Fruit fly (Drosophila melanogaster) whole organism, embryonic: ENCODE results near the gene CG42847.

ENCODE experiments used
- Asciz ChIP-seq: fragments of 200-800 bp; sonication (Bioruptor generic); optimal IDR thresholded peaks from 2 replicates; lab custom pipeline; 2017; ENCODE audit warnings: missing biosample characterization, mild to moderate bottlenecking, missing genetic modification characterization, missing genetic modification reagents
- CG11723 ChIP-seq: fragments of 200-800 bp; sonication (Bioruptor generic); optimal IDR thresholded peaks from 2 replicates; lab custom pipeline; 2017; ENCODE audit warnings: missing biosample characterization, mild to moderate bottlenecking, missing genetic modification characterization
- CG14667 ChIP-seq: fragments of 200-800 bp; sonication (Bioruptor generic); IDR thresholded peaks from 2 replicates; pipeline ENCODE4 v1.3.6; 2022; ENCODE audit warnings: missing biosample characterization, missing genetic modification characterization
- CG16863 ChIP-seq: fragments of 200-800 bp; sonication (Bioruptor generic); optimal IDR thresholded peaks from 3 replicates; lab custom pipeline; 2016; ENCODE audit warnings: missing biosample characterization, missing genetic modification characterization
- CG2129 ChIP-seq: fragments of 200-800 bp; sonication (Bioruptor generic); IDR thresholded peaks from 2 replicates; pipeline ENCODE4 v1.3.6; 2022; ENCODE audit warnings: missing biosample characterization, missing genetic modification characterization; ENCODE audit not compliant: partially characterized antibody
- CG33557 ChIP-seq: fragments of 200-800 bp; sonication (Bioruptor generic); optimal IDR thresholded peaks from 2 replicates; lab custom pipeline; 2019; ENCODE audit warnings: missing biosample characterization, mild to moderate bottlenecking, missing genetic modification characterization, moderate library complexity
- CG3407 ChIP-seq: fragments of 200-800 bp; sonication (Bioruptor generic); optimal IDR thresholded peaks from 2 replicates; lab custom pipeline; 2018; ENCODE audit warnings: missing biosample characterization, mild to moderate bottlenecking, missing genetic modification characterization
- CG34224 ChIP-seq: fragments of 200-800 bp; sonication (Bioruptor generic); IDR thresholded peaks from 3 replicates; pipeline ENCODE4 v1.3.6; 2022; ENCODE audit warnings: missing biosample characterization, missing genetic modification characterization; ENCODE audit not compliant: partially characterized antibody
- CG34376 ChIP-seq: fragments of 200-800 bp; sonication (Bioruptor generic); optimal IDR thresholded peaks from 2 replicates; lab custom pipeline; 2018; ENCODE audit warnings: missing biosample characterization, mild to moderate bottlenecking, missing genetic modification characterization
- CG4404 ChIP-seq: fragments of 200-800 bp; sonication (Bioruptor generic); IDR thresholded peaks from 2 replicates; pipeline ENCODE4 v1.3.6; 2022; ENCODE audit warnings: missing biosample characterization, missing genetic modification characterization
- CG6272 ChIP-seq: fragments of 200-800 bp; sonication (Bioruptor generic); IDR thresholded peaks from 2 replicates; pipeline ENCODE4 v1.3.6; 2022; ENCODE audit warnings: missing biosample characterization, missing genetic modification characterization
- CG6683 ChIP-seq: fragments of 200-800 bp; sonication (Bioruptor generic); optimal IDR thresholded peaks from 2 replicates; lab custom pipeline; 2017; ENCODE audit warnings: missing biosample characterization, mild to moderate bottlenecking, missing genetic modification characterization, missing genetic modification reagents
- CG7745 ChIP-seq: fragments of 200-800 bp; sonication (Bioruptor generic); optimal IDR thresholded peaks from 2 replicates; lab custom pipeline; 2018; ENCODE audit warnings: missing biosample characterization, mild to moderate bottlenecking, missing genetic modification characterization, moderate library complexity
- CG9437 ChIP-seq: fragments of 200-800 bp; sonication (Bioruptor generic); optimal IDR thresholded peaks from 2 replicates; lab custom pipeline; 2018; ENCODE audit warnings: missing biosample characterization, mild to moderate bottlenecking, missing genetic modification characterization
- CG9727 ChIP-seq: fragments of 200-800 bp; sonication (Bioruptor generic); optimal IDR thresholded peaks from 3 replicates; lab custom pipeline; 2017; ENCODE audit warnings: missing biosample characterization, mild to moderate bottlenecking, missing genetic modification characterization
- CG9797 ChIP-seq: fragments of 200-800 bp; sonication (Bioruptor generic); optimal IDR thresholded peaks from 3 replicates; lab custom pipeline; 2018; ENCODE audit warnings: missing biosample characterization, mild to moderate bottlenecking, missing genetic modification characterization
- CTCF ChIP-seq: fragments of 200-800 bp; sonication (Bioruptor generic); optimal IDR thresholded peaks from 2 replicates; lab custom pipeline; 2017; ENCODE audit warnings: missing biosample characterization, mild to moderate bottlenecking, missing genetic modification characterization, moderate library complexity
- Dek ChIP-seq: fragments of 200-800 bp; sonication (Bioruptor generic); optimal IDR thresholded peaks from 3 replicates; lab custom pipeline; 2019; ENCODE audit warnings: missing biosample characterization, mild to moderate bottlenecking, missing genetic modification characterization, moderate library complexity
- Ets97D ChIP-seq: fragments of 200-800 bp; sonication (Bioruptor generic); optimal IDR thresholded peaks from 3 replicates; lab custom pipeline; 2016; ENCODE audit warnings: missing biosample characterization, missing genetic modification characterization
- Gug ChIP-seq: fragments of 200-800 bp; sonication (Bioruptor generic); IDR thresholded peaks from 4 replicates; pipeline ENCODE4 v1.3.6; 2022; ENCODE audit warnings: missing biosample characterization, missing genetic modification characterization
- HLH3B ChIP-seq: fragments of 200-800 bp; sonication (Bioruptor generic); IDR thresholded peaks from 2 replicates; pipeline ENCODE4 v1.3.6; 2022; ENCODE audit warnings: missing biosample characterization, missing genetic modification characterization
- Hey ChIP-seq: fragments of 200-800 bp; sonication (Bioruptor generic); optimal IDR thresholded peaks from 3 replicates; lab custom pipeline; 2018; ENCODE audit warnings: missing biosample characterization, mild to moderate bottlenecking, missing genetic modification characterization
- Hr3 ChIP-seq: fragments of 200-800 bp; sonication (Bioruptor generic); optimal IDR thresholded peaks from 3 replicates; lab custom pipeline; 2016; ENCODE audit warnings: missing biosample characterization, missing genetic modification characterization
- Max ChIP-seq: fragments of 200-800 bp; sonication (Bioruptor generic); optimal IDR thresholded peaks from 2 replicates; lab custom pipeline; 2016; ENCODE audit warnings: missing biosample characterization, mild to moderate bottlenecking, missing genetic modification characterization
- Med ChIP-seq: fragments of 200-800 bp; sonication (Bioruptor generic); peaks from one replicate; lab custom pipeline; 2016; ENCODE audit warnings: missing biosample characterization, missing genetic modification characterization, mild to moderate bottlenecking, inconsistent platforms, moderate library complexity
- NC2β ChIP-seq: fragments of 200-800 bp; sonication (Bioruptor generic); optimal IDR thresholded peaks from 2 replicates; lab custom pipeline; 2016; ENCODE audit warnings: missing biosample characterization, missing genetic modification characterization
- NFAT ChIP-seq: fragments of 200-800 bp; sonication (Bioruptor generic); IDR thresholded peaks from 2 replicates; pipeline ENCODE4 v1.3.6; 2022; ENCODE audit warnings: missing biosample characterization, missing genetic modification characterization
- NK7.1 ChIP-seq: fragments of 200-800 bp; sonication (Bioruptor generic); optimal IDR thresholded peaks from 3 replicates; lab custom pipeline; 2016; ENCODE audit warnings: missing biosample characterization, missing genetic modification characterization
- Spps ChIP-seq: fragments of 200-800 bp; sonication (Bioruptor generic); optimal IDR thresholded peaks from 2 replicates; lab custom pipeline; 2018; ENCODE audit warnings: missing biosample characterization, mild to moderate bottlenecking, missing genetic modification characterization
- YL-1 ChIP-seq: fragments of 200-800 bp; sonication (Bioruptor generic); optimal IDR thresholded peaks from 3 replicates; lab custom pipeline; 2017; ENCODE audit warnings: missing biosample characterization, mild to moderate bottlenecking, missing genetic modification characterization
- ase ChIP-seq: fragments of 200-800 bp; sonication (Bioruptor generic); IDR thresholded peaks from 3 replicates; pipeline ENCODE4 v1.3.6; 2022; ENCODE audit warnings: missing biosample characterization, missing genetic modification characterization
- chinmo ChIP-seq: fragments of 200-800 bp; sonication (Bioruptor generic); IDR thresholded peaks from 4 replicates; pipeline ENCODE4 v1.3.6; 2022; ENCODE audit warnings: missing biosample characterization, missing genetic modification characterization; ENCODE audit not compliant: partially characterized antibody
- danr ChIP-seq: fragments of 200-800 bp; sonication (Bioruptor generic); IDR thresholded peaks from 2 replicates; pipeline ENCODE4 v1.3.6; 2022; ENCODE audit warnings: missing biosample characterization, missing genetic modification characterization
- dm ChIP-seq: fragments of 200-800 bp; sonication (Bioruptor generic); optimal IDR thresholded peaks from 3 replicates; lab custom pipeline; 2016; ENCODE audit warnings: missing biosample characterization, missing genetic modification characterization
- emc ChIP-seq: fragments of 200-800 bp; sonication (Bioruptor generic); optimal IDR thresholded peaks from 2 replicates; lab custom pipeline; 2016; ENCODE audit warnings: missing biosample characterization, missing genetic modification characterization
- gfzf ChIP-seq: fragments of 200-800 bp; sonication (Bioruptor generic); optimal IDR thresholded peaks from 2 replicates; lab custom pipeline; 2016; ENCODE audit warnings: missing biosample characterization, mild to moderate bottlenecking, missing genetic modification characterization, moderate library complexity
- insv ChIP-seq, 2 experiments: fragments of 200-800 bp; sonication (Bioruptor generic); optimal IDR thresholded peaks; 3 replicates each; lab custom pipeline; 2016 to 2018; ENCODE audit warnings: missing biosample characterization in 2 of 2, missing genetic modification characterization in 2 of 2
- klu ChIP-seq: fragments of 200-800 bp; sonication (Bioruptor generic); IDR thresholded peaks from 2 replicates; pipeline ENCODE4 v1.3.6; 2022; ENCODE audit warnings: missing biosample characterization, missing genetic modification characterization
- knrl ChIP-seq: fragments of 200-800 bp; sonication (Bioruptor generic); IDR thresholded peaks from 3 replicates; pipeline ENCODE4 v1.3.6; 2022; ENCODE audit warnings: missing biosample characterization, missing genetic modification characterization; ENCODE audit not compliant: partially characterized antibody
- mam ChIP-seq: fragments of 200-800 bp; sonication (Bioruptor generic); optimal IDR thresholded peaks from 3 replicates; lab custom pipeline; 2016; ENCODE audit warnings: missing biosample characterization, missing genetic modification characterization
- nau ChIP-seq: fragments of 200-800 bp; sonication (Bioruptor generic); optimal IDR thresholded peaks from 3 replicates; lab custom pipeline; 2017; ENCODE audit warnings: missing biosample characterization, mild to moderate bottlenecking, missing genetic modification characterization, missing genetic modification reagents
- pnt ChIP-seq: fragments of 200-800 bp; sonication (Bioruptor generic); optimal IDR thresholded peaks from 3 replicates; lab custom pipeline; 2016; ENCODE audit warnings: missing biosample characterization, missing genetic modification characterization
- ranshi ChIP-seq: fragments of 200-800 bp; sonication (Bioruptor generic); IDR thresholded peaks from 2 replicates; pipeline ENCODE4 v1.3.6; 2022; ENCODE audit warnings: missing biosample characterization, missing genetic modification characterization
- sc ChIP-seq, 3 experiments: fragments of >200 bp in 2 of 3; fragments of 200-800 bp in 1 of 3; sonication (Bioruptor generic) in 1 of 3; optimal IDR thresholded peaks; 2 replicates in 2 of 3; 3 replicates in 1 of 3; lab custom pipeline; 2017; ENCODE audit warnings: mild to moderate bottlenecking in 1 of 3, missing biosample characterization in 1 of 3, missing genetic modification characterization in 1 of 3, missing genetic modification reagents in 1 of 3
- sim ChIP-seq: fragments of 200-800 bp; sonication (Bioruptor generic); IDR thresholded peaks from 2 replicates; pipeline ENCODE4 v1.3.6; 2022; ENCODE audit warnings: missing biosample characterization, missing genetic modification characterization
- sima ChIP-seq: fragments of 200-800 bp; sonication (Bioruptor generic); optimal IDR thresholded peaks from 2 replicates; lab custom pipeline; 2016; ENCODE audit warnings: missing biosample characterization, missing genetic modification characterization
- stc ChIP-seq: fragments of 200-800 bp; sonication (Bioruptor generic); IDR thresholded peaks from 2 replicates; pipeline ENCODE4 v1.3.6; 2022; ENCODE audit warnings: missing biosample characterization, missing genetic modification characterization
- sug ChIP-seq: fragments of 200-800 bp; optimal IDR thresholded peaks from 2 replicates; lab custom pipeline; 2019; ENCODE audit warnings: missing biosample characterization, mild to moderate bottlenecking, missing genetic modification characterization, moderate library complexity
- twi ChIP-seq: fragments of 200-800 bp; optimal IDR thresholded peaks from 2 replicates; lab custom pipeline; 2019; ENCODE audit warnings: missing biosample characterization, mild to moderate bottlenecking, missing genetic modification characterization, moderate library complexity
- wor ChIP-seq: fragments of 200-800 bp; sonication (Bioruptor generic); IDR thresholded peaks from 2 replicates; pipeline ENCODE4 v1.3.6; 2022; ENCODE audit warnings: missing biosample characterization, missing genetic modification characterization
- z ChIP-seq: fragments of 200-800 bp; sonication (Bioruptor generic); IDR thresholded peaks from 3 replicates; pipeline ENCODE4 v1.3.6; 2022; ENCODE audit warnings: missing biosample characterization, missing genetic modification characterization

The CG42847 gene

dm6 chr2L:9459372-9460091 lies 31.9 kb downstream of the CG42847 start (continued):
- TF ChIP-seq NK7.1 (GFP tag; lab: Kevin White, UChicago) (no peak), CG6272 (no peak), CG9797 (GFP tag; lab: Kevin White, UChicago) (no peak), dm (GFP tag; lab: Kevin White, UChicago) (no peak), CTCF (GFP tag; lab: Kevin White, UChicago) (no peak), CG33557 (no peak), knrl (GFP tag; lab: Robert Waterston, UW) (no peak), CG14667 (GFP tag; lab: Robert Waterston, UW) (no peak), Max (no peak), CG2129 (GFP tag; lab: Robert Waterston, UW) (no peak), CG4404 (GFP tag; lab: Robert Waterston, UW) (no peak), YL-1 (GFP tag; lab: Kevin White, UChicago) (no peak), Gug (no peak), chinmo (no peak), stc (GFP tag; lab: Robert Waterston, UW) (no peak), danr (no peak), insv (GFP tag; optimal IDR thresholded peaks at IDR 0.05; lab: Kevin White, UChicago) (no peak), CG9437 (GFP tag; lab: Kevin White, UChicago) (no peak), mam (no peak), Ets97D (GFP tag; lab: Kevin White, UChicago) (no peak), emc (no peak), sug (tag; lab: Kevin White, UChicago) (peak; percentile 77), sima (GFP tag; lab: Kevin White, UChicago) (no peak), CG7745 (tag; lab: Kevin White, UChicago) (no peak), CG34224 (GFP tag; lab: Robert Waterston, UW) (0 out of 3 replicates have a peak, but pooled peaks have one; percentile 10), nau (GFP tag; lab: Kevin White, UChicago) (no peak), klu (no peak), Dek (tag; lab: Kevin White, UChicago) (no peak), pnt (GFP tag; lab: Kevin White, UChicago) (no peak), gfzf (no peak), CG6683 (GFP tag; lab: Kevin White, UChicago) (no peak), wor (GFP tag; lab: Robert Waterston, UW) (no peak), Spps (tag; lab: Kevin White, UChicago) (no peak), Asciz (no peak), sim (GFP tag; lab: Robert Waterston, UW) (no peak), sc (optimal IDR thresholded peaks at IDR 0.05; lab: Kevin White, UChicago) (no peak), sc (GFP tag; optimal IDR thresholded peaks at IDR 0.05; lab: Kevin White, UChicago) (no peak), NFAT (no peak), Hey (tag; lab: Kevin White, UChicago) (no peak), HLH3B (GFP tag; lab: Robert Waterston, UW) (no peak), z (GFP tag; lab: Robert Waterston, UW) (no peak), Hr3 (GFP tag; lab: Kevin White, UChicago) (no peak), ranshi (GFP tag; lab: Robert Waterston, UW) (no peak), NC2β (GFP tag; lab: Kevin White, UChicago) (no peak), CG11723 (GFP tag; lab: Kevin White, UChicago) (no peak), twi (no peak), CG16863 (GFP tag; lab: Kevin White, UChicago) (no peak), Med (GFP tag; lab: Kevin White, UChicago) (peak; percentile 44), CG34376 (GFP tag; lab: Kevin White, UChicago) (peak; percentile 74), CG9727 (GFP tag; lab: Kevin White, UChicago) (no peak), ase (no peak), CG3407 (GFP tag; lab: Kevin White, UChicago) (no peak)
